Fruit fly (Drosophila melanogaster) whole organism, embryonic: ENCODE data around the gene glob3.

Source experiments
- Bdp1 ChIP-seq: fragments of 200-800 bp; sonication (Bioruptor generic); optimal IDR thresholded peaks from 3 replicates; lab custom pipeline; 2016; ENCODE audit warnings: missing biosample characterization, missing genetic modification characterization
- CG10267 ChIP-seq: fragments of 200-800 bp; sonication (Bioruptor generic); optimal IDR thresholded peaks from 2 replicates; lab custom pipeline; 2018; ENCODE audit warnings: missing biosample characterization, mild to moderate bottlenecking, missing genetic modification characterization, moderate library complexity
- CG10321 ChIP-seq: fragments of 200-800 bp; sonication (Bioruptor generic); IDR thresholded peaks from 2 replicates; pipeline ENCODE4 v1.3.6; 2022; ENCODE audit warnings: missing biosample characterization, missing genetic modification characterization
- CG12155 ChIP-seq: fragments of 200-800 bp; sonication (Bioruptor generic); optimal IDR thresholded peaks from 3 replicates; lab custom pipeline; 2016; ENCODE audit warnings: missing biosample characterization, missing genetic modification characterization
- CG12659 ChIP-seq: fragments of 200-800 bp; sonication (Bioruptor generic); optimal IDR thresholded peaks from 3 replicates; lab custom pipeline; 2017; ENCODE audit warnings: mild to moderate bottlenecking, missing biosample characterization, missing genetic modification reagents, missing genetic modification characterization
- CG12942 ChIP-seq: fragments of 200-800 bp; sonication (Bioruptor generic); optimal IDR thresholded peaks from 3 replicates; lab custom pipeline; 2016; ENCODE audit warnings: missing biosample characterization, missing genetic modification characterization
- CG13287 ChIP-seq: fragments of 200-800 bp; sonication (Bioruptor generic); IDR thresholded peaks from 2 replicates; pipeline ENCODE4 v1.3.6; 2022; ENCODE audit warnings: missing biosample characterization, missing genetic modification characterization; ENCODE audit not compliant: partially characterized antibody
- CG13775 ChIP-seq: fragments of 200-800 bp; sonication (Bioruptor generic); optimal IDR thresholded peaks from 3 replicates; lab custom pipeline; 2017; ENCODE audit warnings: missing biosample characterization, mild to moderate bottlenecking, missing genetic modification characterization
- CG14965 ChIP-seq: fragments of 200-800 bp; sonication (Bioruptor generic); optimal IDR thresholded peaks from 2 replicates; lab custom pipeline; 2016; ENCODE audit warnings: missing biosample characterization, missing genetic modification characterization, borderline replicate concordance
- CG15514 ChIP-seq: fragments of 200-800 bp; sonication (Bioruptor generic); optimal IDR thresholded peaks from 3 replicates; lab custom pipeline; 2017; ENCODE audit warnings: missing biosample characterization, missing genetic modification characterization, mild to moderate bottlenecking, moderate library complexity, missing genetic modification reagents
- CG1602 ChIP-seq: fragments of 200-800 bp; sonication (Bioruptor generic); optimal IDR thresholded peaks from 3 replicates; lab custom pipeline; 2016; ENCODE audit warnings: missing biosample characterization, missing genetic modification characterization
- CG16813 ChIP-seq: fragments of 200-800 bp; sonication (Bioruptor generic); IDR thresholded peaks from 3 replicates; pipeline ENCODE4 v1.3.6; 2022; ENCODE audit warnings: missing biosample characterization, missing genetic modification characterization; ENCODE audit not compliant: partially characterized antibody
- CG17186 ChIP-seq: fragments of 200-800 bp; sonication (Bioruptor generic); optimal IDR thresholded peaks from 3 replicates; lab custom pipeline; 2017; ENCODE audit warnings: missing biosample characterization, missing genetic modification reagents, missing genetic modification characterization
- CG18599 ChIP-seq: fragments of 200-800 bp; sonication (Bioruptor generic); optimal IDR thresholded peaks from 3 replicates; lab custom pipeline; 2017; ENCODE audit warnings: missing biosample characterization, missing genetic modification characterization, mild to moderate bottlenecking, moderate library complexity, missing genetic modification reagents
- CG18764 ChIP-seq: fragments of 200-800 bp; sonication (Bioruptor generic); optimal IDR thresholded peaks from 3 replicates; lab custom pipeline; 2016; ENCODE audit warnings: missing biosample characterization, missing genetic modification characterization
- CG2120 ChIP-seq: fragments of 200-800 bp; sonication (Bioruptor generic); optimal IDR thresholded peaks from 3 replicates; lab custom pipeline; 2016; ENCODE audit warnings: missing biosample characterization, missing genetic modification characterization
- CG30403 ChIP-seq: fragments of 200-800 bp; sonication (Bioruptor generic); optimal IDR thresholded peaks from 3 replicates; lab custom pipeline; 2016; ENCODE audit warnings: missing biosample characterization, missing genetic modification characterization
- CG3847 ChIP-seq: fragments of 200-800 bp; sonication (Bioruptor generic); IDR thresholded peaks from 2 replicates; pipeline ENCODE4 v1.3.6; 2022; ENCODE audit warnings: missing biosample characterization, missing genetic modification characterization
- CG6272 ChIP-seq: fragments of 200-800 bp; sonication (Bioruptor generic); IDR thresholded peaks from 2 replicates; pipeline ENCODE4 v1.3.6; 2022; ENCODE audit warnings: missing biosample characterization, missing genetic modification characterization
- CG6813 ChIP-seq: fragments of 200-800 bp; sonication (Bioruptor generic); optimal IDR thresholded peaks from 2 replicates; lab custom pipeline; 2017; ENCODE audit warnings: missing biosample characterization, missing genetic modification characterization, mild to moderate bottlenecking, moderate library complexity, missing genetic modification reagents
- CG9609 ChIP-seq: fragments of 200-800 bp; sonication (Bioruptor generic); optimal IDR thresholded peaks from 3 replicates; lab custom pipeline; 2016; ENCODE audit warnings: missing biosample characterization, missing genetic modification characterization
- CG9797 ChIP-seq: fragments of 200-800 bp; sonication (Bioruptor generic); optimal IDR thresholded peaks from 3 replicates; lab custom pipeline; 2018; ENCODE audit warnings: missing biosample characterization, mild to moderate bottlenecking, missing genetic modification characterization
- CG9817 ChIP-seq: fragments of 200-800 bp; sonication (Bioruptor generic); optimal IDR thresholded peaks from 2 replicates; lab custom pipeline; 2018; ENCODE audit warnings: missing biosample characterization, mild to moderate bottlenecking, missing genetic modification characterization, moderate library complexity
- CG9932 ChIP-seq: fragments of 200-800 bp; sonication (Bioruptor generic); IDR thresholded peaks from 2 replicates; pipeline ENCODE4 v1.3.6; 2022; ENCODE audit warnings: missing biosample characterization, missing genetic modification characterization
- Chrac-16 ChIP-seq: fragments of 200-800 bp; sonication (Bioruptor generic); optimal IDR thresholded peaks from 3 replicates; lab custom pipeline; 2016; ENCODE audit warnings: missing biosample characterization, missing genetic modification characterization
- Hmr ChIP-seq: fragments of 200-800 bp; sonication (Bioruptor generic); optimal IDR thresholded peaks from 3 replicates; lab custom pipeline; 2017; ENCODE audit warnings: mild to moderate bottlenecking, missing biosample characterization, missing genetic modification reagents, missing genetic modification characterization
- Hsf ChIP-seq: fragments of 200-800 bp; sonication (Bioruptor generic); optimal IDR thresholded peaks from 3 replicates; lab custom pipeline; 2016; ENCODE audit warnings: missing biosample characterization, missing genetic modification characterization
- Lpt ChIP-seq: fragments of >200 bp; optimal IDR thresholded peaks from 2 replicates; lab custom pipeline; 2018; ENCODE audit warnings: missing biosample characterization, missing genetic modification characterization
- Max ChIP-seq: fragments of 200-800 bp; sonication (Bioruptor generic); optimal IDR thresholded peaks from 2 replicates; lab custom pipeline; 2016; ENCODE audit warnings: missing biosample characterization, mild to moderate bottlenecking, missing genetic modification characterization
- Myb ChIP-seq: fragments of 200-800 bp; sonication (Bioruptor generic); optimal IDR thresholded peaks from 2 replicates; lab custom pipeline; 2016; ENCODE audit warnings: missing biosample characterization, missing genetic modification characterization
- NC2β ChIP-seq: fragments of 200-800 bp; sonication (Bioruptor generic); optimal IDR thresholded peaks from 2 replicates; lab custom pipeline; 2016; ENCODE audit warnings: missing biosample characterization, missing genetic modification characterization
- Pdp1 ChIP-seq, 2 experiments: fragments of 200-800 bp; sonication (Bioruptor generic); optimal IDR thresholded peaks; 3 replicates each; lab custom pipeline; 2016; ENCODE audit warnings: missing biosample characterization in 2 of 2, missing genetic modification characterization in 2 of 2, mild to moderate bottlenecking in 1 of 2, moderate library complexity in 1 of 2
- Ravus ChIP-seq: fragments of 200-800 bp; sonication (Bioruptor generic); IDR thresholded peaks from 2 replicates; pipeline ENCODE4 v1.3.6; 2022; ENCODE audit warnings: missing biosample characterization, missing genetic modification characterization
- Sry-β ChIP-seq: fragments of 200-800 bp; sonication (Bioruptor generic); optimal IDR thresholded peaks from 2 replicates; lab custom pipeline; 2018; ENCODE audit warnings: missing biosample characterization, mild to moderate bottlenecking, missing genetic modification characterization, moderate library complexity
- Tbp ChIP-seq: fragments of >200 bp; optimal IDR thresholded peaks from 2 replicates; lab custom pipeline; 2018; ENCODE audit warnings: missing biosample characterization, missing genetic modification characterization
- cato ChIP-seq: fragments of 200-800 bp; sonication (Bioruptor generic); optimal IDR thresholded peaks from 2 replicates; lab custom pipeline; 2016; ENCODE audit warnings: missing biosample characterization, missing genetic modification characterization, borderline replicate concordance
- chn ChIP-seq: fragments of 200-800 bp; sonication (Bioruptor generic); optimal IDR thresholded peaks from 2 replicates; lab custom pipeline; 2016; ENCODE audit warnings: missing biosample characterization, missing genetic modification characterization
- crp ChIP-seq, 2 experiments: fragments of 200-800 bp; sonication (Bioruptor generic); optimal IDR thresholded peaks; 2 replicates in 1 of 2; 3 replicates in 1 of 2; lab custom pipeline; 2017; ENCODE audit warnings: missing biosample characterization in 2 of 2, missing genetic modification characterization in 2 of 2, mild to moderate bottlenecking in 1 of 2, moderate library complexity in 1 of 2
- dysf ChIP-seq: fragments of 200-800 bp; sonication (Bioruptor generic); IDR thresholded peaks from 3 replicates; pipeline ENCODE4 v1.3.6; 2022; ENCODE audit warnings: missing biosample characterization, missing genetic modification characterization
- exex ChIP-seq: fragments of 200-800 bp; sonication (Bioruptor generic); optimal IDR thresholded peaks from 4 replicates; lab custom pipeline; 2018; ENCODE audit warnings: missing biosample characterization, mild to moderate bottlenecking, missing genetic modification characterization, moderate library complexity
- fd96Cb ChIP-seq: fragments of 200-800 bp; sonication (Bioruptor generic); optimal IDR thresholded peaks from 2 replicates; lab custom pipeline; 2018; ENCODE audit warnings: missing biosample characterization, mild to moderate bottlenecking, missing genetic modification characterization, moderate library complexity
- fru ChIP-seq: fragments of >200 bp; optimal IDR thresholded peaks from 2 replicates; lab custom pipeline; 2017
- her ChIP-seq: fragments of 200-800 bp; sonication (Bioruptor generic); optimal IDR thresholded peaks from 2 replicates; lab custom pipeline; 2016; ENCODE audit warnings: missing biosample characterization, missing genetic modification characterization
- lilli ChIP-seq: fragments of 200-800 bp; sonication (Bioruptor generic); optimal IDR thresholded peaks from 3 replicates; lab custom pipeline; 2016; ENCODE audit warnings: missing biosample characterization, missing genetic modification characterization
- lola ChIP-seq, 3 experiments: fragments of >200 bp in 2 of 3; fragments of 200-800 bp in 1 of 3; sonication (Bioruptor generic) in 1 of 3; optimal IDR thresholded peaks; 2 replicates each; lab custom pipeline; 2017 to 2019; ENCODE audit warnings: missing biosample characterization in 3 of 3, missing genetic modification characterization in 3 of 3, mild to moderate bottlenecking in 1 of 3, moderate library complexity in 1 of 3
- maf-S ChIP-seq: fragments of 200-800 bp; sonication (Bioruptor generic); optimal IDR thresholded peaks from 2 replicates; lab custom pipeline; 2016; ENCODE audit warnings: missing biosample characterization, missing genetic modification characterization
- pum ChIP-seq: fragments of 200-800 bp; sonication (Bioruptor generic); optimal IDR thresholded peaks from 2 replicates; lab custom pipeline; 2016; ENCODE audit warnings: missing biosample characterization, missing genetic modification characterization
- repo ChIP-seq: fragments of 200-800 bp; sonication (Bioruptor generic); optimal IDR thresholded peaks from 2 replicates; lab custom pipeline; 2016; ENCODE audit warnings: missing biosample characterization, missing genetic modification characterization
- row ChIP-seq: fragments of 200-800 bp; sonication (Bioruptor generic); IDR thresholded peaks from 3 replicates; pipeline ENCODE4 v1.3.6; 2022; ENCODE audit warnings: missing biosample characterization, missing genetic modification characterization
- slp2 ChIP-seq: fragments of 200-800 bp; sonication (Bioruptor generic); optimal IDR thresholded peaks from 2 replicates; lab custom pipeline; 2016; ENCODE audit warnings: missing biosample characterization, missing genetic modification characterization
- ssp ChIP-seq: fragments of 200-800 bp; sonication (Bioruptor generic); IDR thresholded peaks from 2 replicates; pipeline ENCODE4 v1.3.6; 2022; ENCODE audit warnings: missing biosample characterization, missing genetic modification characterization

Gene glob3

DNA sequence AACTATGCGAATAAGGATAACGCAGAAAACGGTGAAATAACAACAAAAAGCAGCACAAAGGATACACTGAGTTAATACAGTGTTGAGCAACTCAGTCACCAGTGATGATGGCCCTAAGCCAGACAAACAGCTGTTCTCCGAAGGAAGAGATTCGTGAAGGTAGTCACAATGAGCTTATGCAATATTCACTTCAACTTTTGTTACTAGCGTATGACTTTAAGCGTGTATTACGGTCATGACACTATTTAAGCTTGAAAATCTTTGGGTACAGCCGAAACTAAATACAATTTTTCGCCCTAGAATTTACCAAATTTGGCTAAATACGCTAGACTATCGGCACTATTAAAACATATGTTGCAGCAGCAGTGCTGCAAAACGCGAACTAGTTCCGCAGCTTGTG is 26.4 kb downstream of the glob3 start, which contains the start of the genes disp and ECSIT (continued):
- TF ChIP-seq Hmr = peak; percentile 36
- peak; percentile 70 for TF ChIP-seq CG17186 (GFP tag; lab: Kevin White, UChicago)
- TF ChIP-seq CG9817 (tag; lab: Kevin White, UChicago) = peak; percentile 4
- 0 out of 2 replicates have a peak, but pooled peaks have one; percentile 22 for TF ChIP-seq CG3847 (GFP tag; lab: Robert Waterston, UW)
- TF ChIP-seq slp2 = peak; percentile 14
- TF ChIP-seq repo = no peak
- TF ChIP-seq CG9932 (GFP tag; lab: Robert Waterston, UW) = peak; percentile 31
- TF ChIP-seq pum (GFP tag; lab: Kevin White, UChicago) = no peak
- peak; percentile 18 for TF ChIP-seq NC2β (GFP tag; lab: Kevin White, UChicago)
- no peak for TF ChIP-seq CG12659 (GFP tag; lab: Kevin White, UChicago)
- TF ChIP-seq her (GFP tag; lab: Kevin White, UChicago) = no peak
- peak; percentile 26 for TF ChIP-seq CG13775 (GFP tag; lab: Kevin White, UChicago)
- no peak for TF ChIP-seq Ravus (GFP tag; lab: Robert Waterston, UW)
- peak; percentile 48 for TF ChIP-seq Max (GFP tag; lab: Kevin White, UChicago)
- peak; percentile 16; the same call in 1 of the 3 replicates for TF ChIP-seq CG16813 (GFP tag; lab: Robert Waterston, UW)
- TF ChIP-seq Lpt (GFP tag; lab: Kevin White, UChicago) = no peak
- TF ChIP-seq lilli (GFP tag; lab: Kevin White, UChicago) = peak; percentile 23
- TF ChIP-seq lola (GFP tag; optimal IDR thresholded peaks at IDR 0.05; lab: Kevin White, UChicago) = no peak
- TF ChIP-seq ssp (GFP tag; lab: Robert Waterston, UW) = no peak
- TF ChIP-seq crp (GFP tag; optimal IDR thresholded peaks at IDR 0.05; lab: Kevin White, UChicago) = peak; percentile 98
- TF ChIP-seq CG18764 = peak; percentile 11
- TF ChIP-seq Pdp1 (GFP tag; optimal IDR thresholded peaks at IDR 0.05; lab: Kevin White, UChicago) = peak in 1 of 2 experiments; percentile 36
- no peak for TF ChIP-seq fd96Cb
- 0 out of 3 replicates have a peak, but pooled peaks have one; percentile 40 for TF ChIP-seq dysf (GFP tag; lab: Robert Waterston, UW)
- TF ChIP-seq Myb (GFP tag; lab: Kevin White, UChicago) = peak; percentile 28
- peak; percentile 91 for TF ChIP-seq row (GFP tag; lab: Robert Waterston, UW)
- TF ChIP-seq CG12942 = no peak
- peak; percentile 7 for TF ChIP-seq CG9797 (GFP tag; lab: Kevin White, UChicago)
- TF ChIP-seq CG9609 = peak; percentile 40
- peak; percentile 30 for TF ChIP-seq Tbp (GFP tag; lab: Kevin White, UChicago)
- no peak for TF ChIP-seq CG6272 (GFP tag; lab: Robert Waterston, UW)
- no peak for TF ChIP-seq CG18599 (GFP tag; lab: Kevin White, UChicago)
- no peak for TF ChIP-seq exex (tag; lab: Kevin White, UChicago)
- TF ChIP-seq CG15514 (GFP tag; lab: Kevin White, UChicago) = peak; percentile 98
- peak; percentile 12 for TF ChIP-seq CG1602 (GFP tag; lab: Kevin White, UChicago)
- TF ChIP-seq chn = peak; percentile 8
- peak; percentile 4 for TF ChIP-seq CG12155
- TF ChIP-seq CG14965 = no peak
- TF ChIP-seq Chrac-16 (GFP tag; lab: Kevin White, UChicago) = peak; percentile 2
- TF ChIP-seq CG13287 (GFP tag; lab: Robert Waterston, UW) = peak; percentile 33; the same call in 1 of the 2 replicates
- peak; percentile 98 for TF ChIP-seq Sry-β (GFP tag; lab: Kevin White, UChicago)
- TF ChIP-seq CG10267 (tag; lab: Kevin White, UChicago) = peak; percentile 95
- TF ChIP-seq maf-S (GFP tag; lab: Kevin White, UChicago) = peak; percentile 15
- TF ChIP-seq Hsf (GFP tag; lab: Kevin White, UChicago) = peak; percentile 64
- TF ChIP-seq cato (GFP tag; lab: Kevin White, UChicago) = no peak
- no peak for TF ChIP-seq CG10321 (GFP tag; lab: Robert Waterston, UW)
- peak; percentile 19 for TF ChIP-seq Bdp1 (GFP tag; lab: Kevin White, UChicago)
- peak; percentile 52 for TF ChIP-seq CG30403 (GFP tag; lab: Kevin White, UChicago)
- no peak for TF ChIP-seq CG6813 (GFP tag; lab: Kevin White, UChicago)
- no peak for TF ChIP-seq fru (lab: Kevin White, UChicago)
- peak; percentile 59 for TF ChIP-seq CG2120
